Worm (Caenorhabditis elegans) whole organism, late embryonic: ENCODE results near the gene abu-14.

Source experiments
- C38D4.7 ChIP-seq: fragments of 200-800 bp; sonication (Bioruptor generic); optimal IDR thresholded peaks from 2 replicates; lab custom pipeline; 2018; ENCODE audit warnings: mild to moderate bottlenecking, missing genetic modification characterization, moderate library complexity, missing compliant biosample characterization
- F13H6.1 ChIP-seq: sonication (generic microtip); optimal IDR thresholded peaks from 2 replicates; lab custom pipeline; 2016; ENCODE audit warnings: missing genetic modification characterization, missing compliant biosample characterization
- ahr-1 ChIP-seq: sonication (generic microtip); optimal IDR thresholded peaks from 2 replicates; lab custom pipeline; 2016; ENCODE audit warnings: missing genetic modification characterization, missing compliant biosample characterization
- ceh-22 ChIP-seq: sonication (generic microtip); optimal IDR thresholded peaks from 2 replicates; lab custom pipeline; 2017; ENCODE audit warnings: missing biosample characterization, missing genetic modification characterization
- ceh-24 ChIP-seq: sonication (generic microtip); optimal IDR thresholded peaks from 2 replicates; lab custom pipeline; 2016; ENCODE audit warnings: mild to moderate bottlenecking, missing genetic modification characterization, missing compliant biosample characterization
- ceh-34 ChIP-seq: sonication (generic microtip); optimal IDR thresholded peaks from 2 replicates; lab custom pipeline; 2016; ENCODE audit warnings: mild to moderate bottlenecking, missing genetic modification characterization, missing compliant biosample characterization
- ets-4 ChIP-seq: sonication (generic microtip); optimal IDR thresholded peaks from 2 replicates; lab custom pipeline; 2016; ENCODE audit warnings: missing genetic modification characterization, missing compliant biosample characterization
- fkh-10 ChIP-seq: fragments of 150-350 bp; optimal IDR thresholded peaks from 2 replicates; lab custom pipeline; 2014; ENCODE audit warnings: missing biosample characterization, missing genetic modification reagents, missing genetic modification characterization
- gmeb-2 ChIP-seq: sonication (generic microtip); optimal IDR thresholded peaks from 2 replicates; lab custom pipeline; 2016; ENCODE audit warnings: missing genetic modification characterization, inconsistent platforms, missing compliant biosample characterization
- pha-2 ChIP-seq: sonication (generic microtip); optimal IDR thresholded peaks from 2 replicates; lab custom pipeline; 2017; ENCODE audit warnings: mild to moderate bottlenecking, missing genetic modification characterization, missing compliant biosample characterization
- pha-4 ChIP-seq: fragments of 150-350 bp; optimal IDR thresholded peaks from 2 replicates; lab custom pipeline; 2018; ENCODE audit warnings: missing biosample characterization, missing genetic modification reagents, missing genetic modification characterization
- tbx-2 ChIP-seq: sonication (generic microtip); optimal IDR thresholded peaks from 2 replicates; lab custom pipeline; 2016; ENCODE audit warnings: missing genetic modification characterization, missing compliant biosample characterization
- unc-55 ChIP-seq: sonication (generic microtip); optimal IDR thresholded peaks from 2 replicates; lab custom pipeline; 2017; ENCODE audit warnings: missing biosample characterization, missing genetic modification reagents, missing genetic modification characterization
- ztf-16 ChIP-seq: sonication (generic microtip); optimal IDR thresholded peaks from 2 replicates; lab custom pipeline; 2017; ENCODE audit warnings: missing genetic modification characterization, missing compliant biosample characterization

ce11 chrII:9251529-9251928, 24.5 kb upstream of the abu-14 start:
- TF ChIP-seq ceh-34 (tag; lab: Kevin White, UChicago) (no peak), ets-4 (tag; lab: Kevin White, UChicago) (no peak), tbx-2 (tag; lab: Kevin White, UChicago) (no peak), unc-55 (GFP tag; lab: Kevin White, UChicago) (no peak), ahr-1 (no peak), gmeb-2 (tag; lab: Kevin White, UChicago) (no peak), ceh-22 (tag; lab: Kevin White, UChicago) (no peak), ztf-16 (tag; lab: Kevin White, UChicago) (no peak), pha-2 (no peak), pha-4 (no peak), ceh-24 (no peak), fkh-10 (GFP tag; lab: Kevin White, UChicago) (no peak), F13H6.1 (tag; lab: Kevin White, UChicago) (no peak), C38D4.7 (GFP tag; lab: Kevin White, UChicago) (no peak)
